Worm (Caenorhabditis elegans) whole organism, L4 larva: ENCODE data around the gene F13A7.14.

Experiments used
- D1046.2 ChIP-seq: fragments of 200-800 bp; sonication (Bioruptor generic); IDR thresholded peaks from 2 replicates; pipeline ENCODE4 v1.3.6; 2022; ENCODE audit warnings: missing genetic modification characterization, missing compliant biosample characterization
- F37D6.2 ChIP-seq: sonication (generic microtip); optimal IDR thresholded peaks from 2 replicates; lab custom pipeline; 2016; ENCODE audit warnings: mild to moderate bottlenecking, missing genetic modification characterization, missing compliant biosample characterization
- F44E2.7 ChIP-seq: fragments of 200-800 bp; sonication (Bioruptor generic); IDR thresholded peaks from 2 replicates; pipeline ENCODE4 v2.1.2; 2022; ENCODE audit warnings: missing genetic modification characterization, missing compliant biosample characterization
- T20F7.1 ChIP-seq: fragments of 200-800 bp; sonication (Bioruptor generic); optimal IDR thresholded peaks from 2 replicates; lab custom pipeline; 2018; ENCODE audit warnings: mild to moderate bottlenecking, missing genetic modification characterization, missing compliant biosample characterization
- T26A8.4 ChIP-seq: fragments of 200-800 bp; sonication (Bioruptor generic); IDR thresholded peaks from 2 replicates; pipeline ENCODE4 v1.3.6; 2022; ENCODE audit warnings: missing genetic modification characterization, missing compliant biosample characterization
- Y48G9A.11 ChIP-seq: fragments of 200-800 bp; sonication (Bioruptor generic); IDR thresholded peaks from 2 replicates; pipeline ENCODE4 v1.3.6; 2022; ENCODE audit warnings: missing genetic modification reagents, missing genetic modification characterization, missing compliant biosample characterization
- Y75B8A.6 ChIP-seq: fragments of 200-800 bp; sonication (Bioruptor generic); IDR thresholded peaks from 2 replicates; pipeline ENCODE4 v1.3.6; 2022; ENCODE audit warnings: missing genetic modification reagents, missing genetic modification characterization, missing compliant biosample characterization
- ZK337.2 ChIP-seq: fragments of 200-800 bp; sonication (Bioruptor generic); IDR thresholded peaks from 2 replicates; pipeline ENCODE4 v1.3.6; 2022; ENCODE audit warnings: missing genetic modification reagents, missing genetic modification characterization, missing compliant biosample characterization
- ZK546.5 ChIP-seq, 2 experiments: sonication (generic microtip); optimal IDR thresholded peaks; 2 replicates each; lab custom pipeline; 2017; ENCODE audit warnings: missing biosample characterization in 2 of 2, missing genetic modification characterization in 2 of 2
- aly-2 ChIP-seq: sonication (generic microtip); optimal IDR thresholded peaks from 2 replicates; lab custom pipeline; 2018; ENCODE audit warnings: missing biosample characterization, missing genetic modification characterization
- ama-1 ChIP-seq: fragments of 150-350 bp; optimal IDR thresholded peaks from 2 replicates; lab custom pipeline; 2014; ENCODE audit warnings: inconsistent platforms, mixed read lengths
- attf-4 ChIP-seq: sonication (generic microtip); optimal IDR thresholded peaks from 3 replicates; lab custom pipeline; 2017; ENCODE audit warnings: missing biosample characterization, missing genetic modification characterization
- ceh-20 ChIP-seq: fragments of 200-800 bp; sonication (Bioruptor generic); IDR thresholded peaks from 2 replicates; pipeline ENCODE4 v1.3.6; 2022; ENCODE audit warnings: missing genetic modification reagents, missing genetic modification characterization, missing compliant biosample characterization
- ceh-62 ChIP-seq: sonication (generic microtip); optimal IDR thresholded peaks from 2 replicates; lab custom pipeline; 2017; ENCODE audit warnings: missing biosample characterization, missing genetic modification characterization
- ctbp-1 ChIP-seq: fragments of 200-800 bp; sonication (Bioruptor generic); IDR thresholded peaks from 2 replicates; pipeline ENCODE4 v1.3.6; 2022; ENCODE audit warnings: missing genetic modification reagents, missing genetic modification characterization, missing compliant biosample characterization
- dpl-1 ChIP-seq: fragments of 150-350 bp; optimal IDR thresholded peaks from 2 replicates; lab custom pipeline; 2014; ENCODE audit warnings: missing biosample characterization, missing genetic modification reagents, missing genetic modification characterization
- duxl-1 ChIP-seq: sonication (generic microtip); optimal IDR thresholded peaks from 2 replicates; lab custom pipeline; 2016; ENCODE audit warnings: mild to moderate bottlenecking, missing genetic modification characterization, moderate library complexity, missing compliant biosample characterization; ENCODE audit not compliant: poor library complexity
- dve-1 ChIP-seq: sonication (generic microtip); optimal IDR thresholded peaks from 2 replicates; lab custom pipeline; 2017; ENCODE audit warnings: antibody characterized with exemption, mild to moderate bottlenecking, missing genetic modification characterization, missing compliant biosample characterization; ENCODE audit not compliant: insufficient read depth
- fkh-10 ChIP-seq: fragments of 150-350 bp; optimal IDR thresholded peaks from 2 replicates; lab custom pipeline; 2014; ENCODE audit warnings: missing biosample characterization, missing genetic modification reagents, missing genetic modification characterization
- fos-1 ChIP-seq: fragments of 150-350 bp; optimal IDR thresholded peaks from 2 replicates; lab custom pipeline; 2014; ENCODE audit warnings: missing biosample characterization, missing genetic modification characterization
- hif-1 ChIP-seq, 2 experiments: sonication (generic microtip); optimal IDR thresholded peaks; 2 replicates each; lab custom pipeline; 2016 to 2017; ENCODE audit warnings: missing compliant biosample characterization in 2 of 2, missing genetic modification characterization in 2 of 2, missing genetic modification reagents in 2 of 2, missing genotype in 2 of 2, mild to moderate bottlenecking in 1 of 2
- hlh-30 ChIP-seq: sonication (generic microtip); optimal IDR thresholded peaks from 2 replicates; lab custom pipeline; 2017; ENCODE audit warnings: antibody characterized with exemption, mild to moderate bottlenecking, missing genetic modification characterization, missing compliant biosample characterization; ENCODE audit not compliant: insufficient read depth
- lim-7 ChIP-seq: fragments of 200-800 bp; sonication (Bioruptor generic); IDR thresholded peaks from 2 replicates; pipeline ENCODE4 v1.3.6; 2022; ENCODE audit warnings: missing genetic modification characterization, missing compliant biosample characterization
- lin-15B ChIP-seq: fragments of 150-350 bp; sonication (generic microtip); optimal IDR thresholded peaks from 3 replicates; lab custom pipeline; 2014; ENCODE audit warnings: missing biosample characterization, missing genetic modification characterization
- lin-29 ChIP-seq: fragments of 200-800 bp; sonication (Bioruptor generic); IDR thresholded peaks from 2 replicates; pipeline ENCODE4 v1.3.6; 2022; ENCODE audit warnings: missing genetic modification reagents, missing genetic modification characterization, missing compliant biosample characterization
- lin-39 ChIP-seq: fragments of 150-350 bp; optimal IDR thresholded peaks from 2 replicates; lab custom pipeline; 2014; ENCODE audit warnings: missing biosample characterization, missing genetic modification reagents, missing genetic modification characterization
- madf-5 ChIP-seq, 2 experiments: fragments of 200-800 bp; sonication (Bioruptor generic); IDR thresholded peaks; 2 replicates each; pipeline ENCODE4 v1.3.6; 2022; ENCODE audit warnings: missing compliant biosample characterization in 2 of 2, missing genetic modification characterization in 2 of 2
- mxl-2 ChIP-seq: fragments of 200-800 bp; sonication (Bioruptor generic); conservative IDR thresholded peaks from 2 replicates; pipeline ENCODE4 v1.3.6; 2022; ENCODE audit warnings: missing genetic modification reagents, missing genetic modification characterization, missing compliant biosample characterization
- nhr-102 ChIP-seq: sonication (generic microtip); optimal IDR thresholded peaks from 2 replicates; lab custom pipeline; 2016; ENCODE audit warnings: mild to moderate bottlenecking, missing genetic modification characterization, moderate library complexity, missing compliant biosample characterization
- nhr-111 ChIP-seq: fragments of 200-800 bp; sonication (Bioruptor generic); optimal IDR thresholded peaks from 2 replicates; lab custom pipeline; 2018; ENCODE audit warnings: mild to moderate bottlenecking, missing genetic modification characterization, missing compliant biosample characterization
- nhr-237 ChIP-seq: sonication (generic microtip); optimal IDR thresholded peaks from 2 replicates; lab custom pipeline; 2017; ENCODE audit warnings: missing biosample characterization, missing genetic modification characterization
- nhr-25 ChIP-seq: sonication (generic microtip); optimal IDR thresholded peaks from 2 replicates; lab custom pipeline; 2017; ENCODE audit warnings: missing genetic modification characterization, mild to moderate bottlenecking, missing compliant biosample characterization, antibody characterized with exemption, moderate library complexity, borderline replicate concordance; ENCODE audit not compliant: insufficient read depth
- nhr-28 ChIP-seq: fragments of 150-350 bp; optimal IDR thresholded peaks from 2 replicates; lab custom pipeline; 2014; ENCODE audit warnings: missing biosample characterization, missing genetic modification characterization
- nhr-76 ChIP-seq: fragments of 150-350 bp; optimal IDR thresholded peaks from 2 replicates; lab custom pipeline; 2014; ENCODE audit warnings: missing biosample characterization, missing genetic modification characterization
- nhr-77 ChIP-seq: fragments of 150-350 bp; optimal IDR thresholded peaks from 2 replicates; lab custom pipeline; 2014; ENCODE audit warnings: missing biosample characterization, missing genetic modification characterization
- php-3 ChIP-seq: fragments of 200-800 bp; sonication (Bioruptor generic); IDR thresholded peaks from 2 replicates; pipeline ENCODE4 v1.3.6; 2022; ENCODE audit warnings: missing genetic modification reagents, missing genetic modification characterization, missing compliant biosample characterization
- saeg-2 ChIP-seq: fragments of 200-800 bp; sonication (Bioruptor generic); IDR thresholded peaks from 2 replicates; pipeline ENCODE4 v1.3.6; 2022; ENCODE audit warnings: missing genetic modification reagents, missing genetic modification characterization, missing compliant biosample characterization
- sdz-12 ChIP-seq: fragments of 200-800 bp; sonication (Bioruptor generic); optimal IDR thresholded peaks from 2 replicates; lab custom pipeline; 2018; ENCODE audit warnings: mild to moderate bottlenecking, missing genetic modification characterization, missing compliant biosample characterization
- set-16 ChIP-seq: fragments of 200-800 bp; sonication (Bioruptor generic); IDR thresholded peaks from 2 replicates; pipeline ENCODE4 v1.3.6; 2022; ENCODE audit warnings: missing genetic modification reagents, missing genetic modification characterization, missing compliant biosample characterization
- snpc-1.2 ChIP-seq: fragments of 200-800 bp; sonication (Bioruptor generic); IDR thresholded peaks from 2 replicates; pipeline ENCODE4 v1.3.6; 2022; ENCODE audit warnings: missing genetic modification reagents, missing genetic modification characterization, missing compliant biosample characterization
- unc-130 ChIP-seq: sonication (generic microtip); optimal IDR thresholded peaks from 2 replicates; lab custom pipeline; 2016; ENCODE audit warnings: missing genetic modification reagents, missing genetic modification characterization, missing compliant biosample characterization
- unc-39 ChIP-seq: sonication (generic microtip); optimal IDR thresholded peaks from 2 replicates; lab custom pipeline; 2017; ENCODE audit warnings: missing biosample characterization, missing genetic modification characterization
- unc-62 ChIP-seq, 3 experiments: fragments of 150-350 bp in 1 of 3; sonication (generic microtip); optimal IDR thresholded peaks in 2 of 3; peaks in 1 of 3; 1 replicate in 1 of 3; 2 replicates in 2 of 3; lab custom pipeline; 2014 to 2017; ENCODE audit warnings: missing biosample characterization in 3 of 3, missing genetic modification characterization in 3 of 3, missing genetic modification reagents in 3 of 3, missing genotype in 1 of 3
- vab-7 ChIP-seq: fragments of 200-800 bp; sonication (Bioruptor generic); IDR thresholded peaks from 2 replicates; pipeline ENCODE4 v1.3.6; 2022; ENCODE audit warnings: missing genetic modification reagents, missing genetic modification characterization, missing compliant biosample characterization
- zag-1 ChIP-seq: fragments of 150-350 bp; optimal IDR thresholded peaks from 2 replicates; lab custom pipeline; 2014; ENCODE audit warnings: missing biosample characterization, missing genetic modification characterization
- zfp-2 ChIP-seq: sonication (generic microtip); optimal IDR thresholded peaks from 2 replicates; lab custom pipeline; 2016; ENCODE audit warnings: mild to moderate bottlenecking, missing genetic modification characterization, missing compliant biosample characterization
- zip-11 ChIP-seq: fragments of 200-800 bp; sonication (Bioruptor generic); IDR thresholded peaks from 2 replicates; pipeline ENCODE4 v1.3.6; 2022; ENCODE audit warnings: missing genetic modification characterization, missing compliant biosample characterization
- ztf-7 ChIP-seq: fragments of 150-350 bp; optimal IDR thresholded peaks from 2 replicates; lab custom pipeline; 2014; ENCODE audit warnings: missing biosample characterization, missing genetic modification characterization

F13A7.14 gene

ce11 chrV:16368143-16368542 is 33.5 kb upstream of the F13A7.14 start:
- no peak for TF ChIP-seq ZK337.2 (GFP tag; lab: Robert Waterston, UW)
- TF ChIP-seq Y48G9A.11 (GFP tag; lab: Robert Waterston, UW), result no peak
- TF ChIP-seq lin-39 (tag; lab: Kevin White, UChicago), result no peak
- no peak for TF ChIP-seq aly-2 (tag; lab: Kevin White, UChicago)
- no peak for TF ChIP-seq F37D6.2
- no peak for TF ChIP-seq dve-1 (tag; lab: Kevin White, UChicago)
- no peak for TF ChIP-seq unc-62 (GFP tag; optimal IDR thresholded peaks at IDR 0.05 in 1 of 2; lab: Kevin White, UChicago)
- TF ChIP-seq unc-62 (tag; optimal IDR thresholded peaks at IDR 0.05; lab: Kevin White, UChicago), result no peak
- no peak for TF ChIP-seq php-3 (GFP tag; lab: Robert Waterston, UW)
- TF ChIP-seq zfp-2 (tag; lab: Kevin White, UChicago), result no peak
- no peak for TF ChIP-seq dpl-1 (GFP tag; lab: Kevin White, UChicago)
- no peak for TF ChIP-seq unc-39
- no peak for TF ChIP-seq zip-11
- no peak for TF ChIP-seq hif-1 (tag; optimal IDR thresholded peaks at IDR 0.05; lab: Kevin White, UChicago)
- no peak for TF ChIP-seq zag-1 (tag; lab: Kevin White, UChicago)
- TF ChIP-seq madf-5 (GFP tag; IDR thresholded peaks at IDR 0.05; lab: Robert Waterston, UW), result no peak
- TF ChIP-seq T20F7.1 (GFP tag; lab: Kevin White, UChicago), result no peak
- no peak for TF ChIP-seq lin-15B (tag; lab: Kevin White, UChicago)
- TF ChIP-seq nhr-77, result no peak
- no peak for TF ChIP-seq lim-7 (GFP tag; lab: Robert Waterston, UW)

- TF ChIP-seq unc-130, result peak; percentile 73
- no peak for TF ChIP-seq saeg-2 (GFP tag; lab: Robert Waterston, UW)
- peak; percentile 39 for TF ChIP-seq F37D6.2
- TF ChIP-seq fos-1 (tag; lab: Kevin White, UChicago), result no peak
- TF ChIP-seq attf-4 (tag; lab: Kevin White, UChicago), result no peak
- TF ChIP-seq ctbp-1 (GFP tag; lab: Robert Waterston, UW), result peak; percentile 88; the same call in 1 of the 2 replicates
- TF ChIP-seq lin-39 (tag; lab: Kevin White, UChicago), result no peak
- peak; percentile 91 for TF ChIP-seq set-16
- TF ChIP-seq Y75B8A.6, result peak; percentile 82
- peak; percentile 80 for TF ChIP-seq php-3 (GFP tag; lab: Robert Waterston, UW)
- peak; percentile 69 for TF ChIP-seq sdz-12
- TF ChIP-seq ama-1 (lab: Kevin White, UChicago), result no peak
- no peak for TF ChIP-seq ZK546.5 (tag; optimal IDR thresholded peaks at IDR 0.05; lab: Kevin White, UChicago)
- peak; percentile 90 for TF ChIP-seq vab-7 (GFP tag; lab: Robert Waterston, UW)
- peak; percentile 33 for TF ChIP-seq nhr-28
- TF ChIP-seq aly-2 (tag; lab: Kevin White, UChicago), result no peak
- TF ChIP-seq mxl-2 (GFP tag; lab: Robert Waterston, UW), result peak; percentile 72; the same call in 1 of the 2 replicates
- TF ChIP-seq ceh-20 (GFP tag; lab: Robert Waterston, UW), result peak; percentile 85
- TF ChIP-seq T26A8.4 (GFP tag; lab: Robert Waterston, UW), result peak; percentile 87
- no peak for TF ChIP-seq ceh-62 (tag; lab: Kevin White, UChicago)
- TF ChIP-seq dve-1 (tag; lab: Kevin White, UChicago), result peak; percentile 78
- TF ChIP-seq duxl-1 (tag; lab: Kevin White, UChicago), result peak; percentile 74
- TF ChIP-seq snpc-1.2 (GFP tag; lab: Robert Waterston, UW), result peak; percentile 82
- peak; percentile 87 for TF ChIP-seq nhr-102 (tag; lab: Kevin White, UChicago)
- peak; percentile 62 for TF ChIP-seq zfp-2 (tag; lab: Kevin White, UChicago)
- TF ChIP-seq nhr-76, result no peak
- no peak for TF ChIP-seq T20F7.1 (GFP tag; lab: Kevin White, UChicago)
- TF ChIP-seq nhr-237 (tag; lab: Kevin White, UChicago), result no peak
- peak; percentile 76 for TF ChIP-seq nhr-111
- TF ChIP-seq F44E2.7 (GFP tag; lab: Robert Waterston, UW), result 0 out of 2 replicates have a peak, but pooled peaks have one; percentile 65
- TF ChIP-seq nhr-25 (tag; lab: Kevin White, UChicago), result peak; percentile 9
- TF ChIP-seq hlh-30 (tag; lab: Kevin White, UChicago), result peak; percentile 69
- TF ChIP-seq fkh-10 (GFP tag; lab: Kevin White, UChicago), result no peak
- TF ChIP-seq D1046.2 (GFP tag; lab: Robert Waterston, UW), result peak; percentile 91
- no peak for TF ChIP-seq nhr-77
- TF ChIP-seq ztf-7 (tag; lab: Kevin White, UChicago), result peak; percentile 51
- peak; percentile 74; the same call in 1 of the 2 replicates for TF ChIP-seq lin-29 (GFP tag; lab: Robert Waterston, UW)
Observed at ce11 chrV:16370039-16370438, 31.7 kb upstream of the F13A7.14 start.
